Fruit fly (Drosophila melanogaster) whole organism, embryonic: ENCODE measurements around the gene drpr.

Experiments
- Adf1 ChIP-seq: fragments of 200-800 bp; sonication (Bioruptor generic); IDR thresholded peaks from 2 replicates; pipeline ENCODE4 v1.3.6; 2022; ENCODE audit warnings: missing biosample characterization, missing genetic modification characterization
- CG12942 ChIP-seq: fragments of 200-800 bp; sonication (Bioruptor generic); optimal IDR thresholded peaks from 3 replicates; lab custom pipeline; 2016; ENCODE audit warnings: missing biosample characterization, missing genetic modification characterization
- CG14014 ChIP-seq: fragments of 200-800 bp; sonication (Bioruptor generic); IDR thresholded peaks from 2 replicates; pipeline ENCODE4 v1.3.6; 2022; ENCODE audit warnings: missing biosample characterization, missing genetic modification characterization
- CG14667 ChIP-seq: fragments of 200-800 bp; sonication (Bioruptor generic); IDR thresholded peaks from 2 replicates; pipeline ENCODE4 v1.3.6; 2022; ENCODE audit warnings: missing biosample characterization, missing genetic modification characterization
- ERR ChIP-seq: fragments of 200-800 bp; sonication (Bioruptor generic); optimal IDR thresholded peaks from 2 replicates; lab custom pipeline; 2016; ENCODE audit warnings: missing biosample characterization, missing genetic modification characterization
- dysf ChIP-seq: fragments of 200-800 bp; sonication (Bioruptor generic); IDR thresholded peaks from 3 replicates; pipeline ENCODE4 v1.3.6; 2022; ENCODE audit warnings: missing biosample characterization, missing genetic modification characterization
- gem ChIP-seq: fragments of 200-800 bp; sonication (Bioruptor generic); optimal IDR thresholded peaks from 2 replicates; lab custom pipeline; 2019; ENCODE audit warnings: missing biosample characterization, mild to moderate bottlenecking, missing genetic modification characterization, moderate library complexity
- mirr ChIP-seq: fragments of 200-800 bp; sonication (Bioruptor generic); optimal IDR thresholded peaks from 3 replicates; lab custom pipeline; 2018; ENCODE audit warnings: missing biosample characterization, mild to moderate bottlenecking, missing genetic modification characterization
- pzg ChIP-seq: fragments of 200-800 bp; sonication (Bioruptor generic); optimal IDR thresholded peaks from 3 replicates; lab custom pipeline; 2018; ENCODE audit warnings: missing biosample characterization, mild to moderate bottlenecking, missing genetic modification characterization, moderate library complexity

DNA sequence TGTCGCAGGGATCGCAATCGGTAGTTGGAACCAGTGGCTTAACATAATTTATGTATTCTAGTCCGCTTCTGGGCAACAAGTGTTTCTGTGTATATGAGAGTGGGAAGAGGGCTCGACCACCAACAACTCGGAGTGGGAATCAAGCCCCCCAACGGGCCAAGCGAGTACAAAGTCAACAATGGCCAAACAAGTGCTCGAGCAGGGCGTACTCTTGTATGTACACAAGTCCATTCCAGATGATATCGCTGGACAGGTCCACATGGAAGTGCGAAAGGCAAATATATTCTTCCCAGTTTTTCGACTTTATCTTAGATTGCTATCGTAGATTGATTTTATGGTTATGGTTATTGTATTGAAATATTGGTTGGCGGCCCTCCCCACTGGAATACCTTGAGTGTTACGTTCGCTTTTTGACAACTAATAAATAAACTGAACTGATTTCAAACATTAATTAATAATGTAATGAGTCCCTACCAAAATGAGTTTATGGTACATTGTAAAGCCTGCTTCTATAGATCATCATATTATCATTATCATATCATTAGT is 11.7 kb upstream of the drpr start:
- no peak for TF ChIP-seq CG12942 (GFP tag; lab: Kevin White, UChicago)
- TF ChIP-seq ERR (GFP tag; lab: Kevin White, UChicago): no peak
- TF ChIP-seq gem (tag; lab: Kevin White, UChicago): peak; percentile 3
- TF ChIP-seq CG14014 (GFP tag; lab: Robert Waterston, UW): no peak
- TF ChIP-seq CG14667: no peak
- no peak for TF ChIP-seq Adf1 (GFP tag; lab: Robert Waterston, UW)
- TF ChIP-seq dysf (GFP tag; lab: Robert Waterston, UW): no peak
- no peak for TF ChIP-seq mirr
- TF ChIP-seq pzg: no peak
